Worm (Caenorhabditis elegans): ENCODE results near the gene col-88.
A peak's percentile ranks its signal among the peaks of the same experiment; 100 is the strongest.

The col-88 gene

DNA sequence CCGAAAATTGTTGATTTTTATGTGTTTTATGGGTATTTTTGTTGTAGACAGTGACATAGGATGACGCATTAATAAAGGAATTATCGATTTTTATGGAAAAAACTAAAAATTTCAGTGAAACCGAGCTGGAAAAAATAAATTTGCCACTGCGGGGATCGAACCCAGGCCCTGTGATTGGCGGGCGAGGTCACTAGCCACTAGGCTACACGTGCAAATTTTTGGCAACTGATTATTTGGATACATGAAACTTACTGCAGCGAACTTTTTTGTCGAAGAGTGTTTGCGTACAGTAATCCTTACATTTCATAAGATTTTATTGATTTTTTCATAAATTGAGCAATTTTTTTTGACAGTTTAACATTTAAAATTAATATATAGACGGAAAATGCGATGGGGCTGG lies 48.3 kb downstream of the col-88 start (continued):
- TF ChIP-seq nhr-90 (tag; optimal IDR thresholded peaks at IDR 0.05; ENCODE audit: poor library complexity) (peak; percentile 73), pqm-1 (tag; optimal IDR thresholded peaks at IDR 0.05) (no peak), lir-3 (tag; optimal IDR thresholded peaks at IDR 0.05; ENCODE audit: poor library complexity) (no peak), lin-14 (GFP tag; optimal IDR thresholded peaks at IDR 0.05) (peak; percentile 46), tlp-1 (tag; optimal IDR thresholded peaks at IDR 0.05) (no peak), ama-1 (optimal IDR thresholded peaks at IDR 0.05) (peak; percentile 43), efl-1 (optimal IDR thresholded peaks at IDR 0.05) (peak in 1 of 2 experiments; percentile 49), efl-1 (GFP tag; optimal IDR thresholded peaks at IDR 0.05 in 1 of 2) (peak in 1 of 2 experiments; percentile 79), skn-1 (tag; optimal IDR thresholded peaks at IDR 0.05) (peak; percentile 26), dpl-1 (GFP tag; optimal IDR thresholded peaks at IDR 0.05) (peak in 2 of 3 experiments; percentile 14 to 19), fkh-10 (GFP tag; optimal IDR thresholded peaks at IDR 0.05) (no peak), zag-1 (tag; optimal IDR thresholded peaks at IDR 0.05) (no peak), jun-1 (tag; optimal IDR thresholded peaks at IDR 0.05) (peak; percentile 16), aha-1 (tag; optimal IDR thresholded peaks at IDR 0.05) (no peak), ceh-88 (GFP tag; IDR thresholded peaks at IDR 0.05) (no peak), unc-62 (GFP tag; optimal IDR thresholded peaks at IDR 0.05) (no peak), unc-30 (tag; optimal IDR thresholded peaks at IDR 0.05) (no peak), elt-3 (tag; optimal IDR thresholded peaks at IDR 0.05) (peak in 1 of 6 experiments; percentile 9), sptf-1 (tag; optimal IDR thresholded peaks at IDR 0.05) (no peak), snu-23 (GFP tag; optimal IDR thresholded peaks at IDR 0.05) (peak; percentile 69), sup-37 (GFP tag; optimal IDR thresholded peaks at IDR 0.05) (no peak), aly-2 (tag; optimal IDR thresholded peaks at IDR 0.05) (peak; percentile 81), mep-1 (tag; optimal IDR thresholded peaks at IDR 0.05) (peak; percentile 56), lin-13 (GFP tag; optimal IDR thresholded peaks at IDR 0.05) (peak; percentile 42), ceh-82 (tag; optimal IDR thresholded peaks at IDR 0.05) (peak in 2 of 3 experiments; percentile 17 to 31), lsy-2 (tag; optimal IDR thresholded peaks at IDR 0.05) (peak; percentile 31 to 50), egl-13 (tag; optimal IDR thresholded peaks at IDR 0.05) (no peak), pag-3 (tag; optimal IDR thresholded peaks at IDR 0.05; ENCODE audit: borderline replicate concordance, insufficient read depth) (no peak), ceh-8 (GFP tag; optimal IDR thresholded peaks at IDR 0.05) (no peak), ztf-4 (tag; optimal IDR thresholded peaks at IDR 0.05) (no peak), xbp-1 (tag; optimal IDR thresholded peaks at IDR 0.05) (peak; percentile 26), nhr-77 (tag; optimal IDR thresholded peaks at IDR 0.05) (peak; percentile 42), swsn-7 (tag; optimal IDR thresholded peaks at IDR 0.05) (peak; percentile 49), ceh-63 (GFP tag; optimal IDR thresholded peaks at IDR 0.05) (no peak), blmp-1 (tag; optimal IDR thresholded peaks at IDR 0.05) (no peak), nhr-71 (tag; optimal IDR thresholded peaks at IDR 0.05) (peak; percentile 76), mdl-1 (tag; optimal IDR thresholded peaks at IDR 0.05) (peak in 1 of 2 experiments; percentile 16), hlh-17 (GFP tag; optimal IDR thresholded peaks at IDR 0.05; ENCODE audit: borderline replicate concordance) (no peak), ztf-11 (tag; optimal IDR thresholded peaks at IDR 0.05) (no peak), zip-4 (GFP tag; optimal IDR thresholded peaks at IDR 0.05) (peak; percentile 27), nhr-84 (tag; optimal IDR thresholded peaks at IDR 0.05) (no peak), nhr-85 (tag) (peak; percentile 68), ces-1 (GFP tag; optimal IDR thresholded peaks at IDR 0.05) (no peak), dsc-1 (tag; optimal IDR thresholded peaks at IDR 0.05) (peak; percentile 50), fkh-8 (tag; optimal IDR thresholded peaks at IDR 0.05) (no peak), grh-1 (GFP tag; IDR thresholded peaks at IDR 0.05) (peak; percentile 32; the same call in 1 of the 2 replicates), sox-4 (tag; optimal IDR thresholded peaks at IDR 0.05) (no peak), nhr-11 (tag; optimal IDR thresholded peaks at IDR 0.05) (no peak), tbx-2 (tag; optimal IDR thresholded peaks at IDR 0.05) (peak; percentile 40), egl-27 (tag; optimal IDR thresholded peaks at IDR 0.05) (no peak), nhr-76 (tag; optimal IDR thresholded peaks at IDR 0.05) (no peak), F16B12.6 (tag; optimal IDR thresholded peaks at IDR 0.05) (no peak), Y116A8C.19 (tag; optimal IDR thresholded peaks at IDR 0.05; ENCODE audit: borderline replicate concordance) (no peak), unc-130 (tag; optimal IDR thresholded peaks at IDR 0.05) (no peak)
